Fruit fly (Drosophila melanogaster): Measurements from ENCODE around the gene pns.
A peak's percentile ranks its signal among the peaks of the same experiment; 100 is the strongest.

Gene pns

dm6 chr3L:1536487-1537337 is at the start of gene pns, which contains the start of gene CG12091:
Gene pns, plus strand, starts transcription at chr3L:1537137.
Gene CG12091, minus strand, starts transcription at chr3L:1536835.
- peak; percentile 28 for TF ChIP-seq tj (GFP tag; optimal IDR thresholded peaks at IDR 0.05)
- peak; percentile 50 for TF ChIP-seq CG11617 (GFP tag; optimal IDR thresholded peaks at IDR 0.05)
- peak; percentile 50 for TF ChIP-seq CG1620 (GFP tag; optimal IDR thresholded peaks at IDR 0.05)
- peak; percentile 72 for TF ChIP-seq pad (GFP tag; optimal IDR thresholded peaks at IDR 0.05)
- TF ChIP-seq Mnt (GFP tag; optimal IDR thresholded peaks at IDR 0.05) = peak; percentile 60
- peak; percentile 59 for TF ChIP-seq Crg-1 (GFP tag; optimal IDR thresholded peaks at IDR 0.05)
- TF ChIP-seq bab1 (GFP tag; optimal IDR thresholded peaks at IDR 0.05) = peak; percentile 63
- no peak for TF ChIP-seq CG33017 (tag; optimal IDR thresholded peaks at IDR 0.05)
- peak; percentile 59 for TF ChIP-seq CG7045 (GFP tag; optimal IDR thresholded peaks at IDR 0.05)
- peak; percentile 41 for TF ChIP-seq CG7101 (tag; optimal IDR thresholded peaks at IDR 0.05)
- TF ChIP-seq cnc (optimal IDR thresholded peaks at IDR 0.05) = no peak
- TF ChIP-seq kay (GFP tag; ENCODE audit: borderline replicate concordance) = no peak
- TF ChIP-seq Hr96 (GFP tag; optimal IDR thresholded peaks at IDR 0.05) = peak; percentile 57
- TF ChIP-seq Clk (GFP tag; optimal IDR thresholded peaks at IDR 0.05) = peak; percentile 46
- peak; percentile 45 for TF ChIP-seq CG14711 (tag; optimal IDR thresholded peaks at IDR 0.05)
- TF ChIP-seq cic (GFP tag; optimal IDR thresholded peaks at IDR 0.05) = peak; percentile 40
- TF ChIP-seq CG12768 (GFP tag; optimal IDR thresholded peaks at IDR 0.05) = peak; percentile 24
- peak; percentile 80 for TF ChIP-seq toe (GFP tag; optimal IDR thresholded peaks at IDR 0.05)
- peak; percentile 67 for TF ChIP-seq ovo (GFP tag; optimal IDR thresholded peaks at IDR 0.05)
- no peak for TF ChIP-seq CG5204 (GFP tag; optimal IDR thresholded peaks at IDR 0.05)

- TF ChIP-seq CG7045 (GFP tag; optimal IDR thresholded peaks at IDR 0.05) (no peak), pad (GFP tag; optimal IDR thresholded peaks at IDR 0.05) (peak; percentile 57), CG1620 (GFP tag; optimal IDR thresholded peaks at IDR 0.05) (no peak), CG7101 (tag; optimal IDR thresholded peaks at IDR 0.05) (no peak), Crg-1 (GFP tag; optimal IDR thresholded peaks at IDR 0.05) (no peak), Hr96 (GFP tag; optimal IDR thresholded peaks at IDR 0.05) (no peak), Clk (GFP tag; optimal IDR thresholded peaks at IDR 0.05) (no peak), CG33017 (tag; optimal IDR thresholded peaks at IDR 0.05) (peak; percentile 5), CG11617 (GFP tag; optimal IDR thresholded peaks at IDR 0.05) (no peak), tj (GFP tag; optimal IDR thresholded peaks at IDR 0.05) (peak; percentile 27), ovo (GFP tag; optimal IDR thresholded peaks at IDR 0.05) (no peak), bab1 (GFP tag; optimal IDR thresholded peaks at IDR 0.05) (peak; percentile 28), kay (GFP tag; ENCODE audit: borderline replicate concordance) (peak; percentile 16), CG5204 (GFP tag; optimal IDR thresholded peaks at IDR 0.05) (no peak), CG14711 (tag; optimal IDR thresholded peaks at IDR 0.05) (no peak), cnc (optimal IDR thresholded peaks at IDR 0.05) (no peak), CG12768 (GFP tag; optimal IDR thresholded peaks at IDR 0.05) (peak; percentile 25), toe (GFP tag; optimal IDR thresholded peaks at IDR 0.05) (no peak), cic (GFP tag; optimal IDR thresholded peaks at IDR 0.05) (peak; percentile 86), Mnt (GFP tag; optimal IDR thresholded peaks at IDR 0.05) (peak; percentile 22)
These were observed 48.2 kb upstream of the pns start for dm6 chr3L:1488592-1489183.

- peak; percentile 86 for TF ChIP-seq cic (GFP tag; optimal IDR thresholded peaks at IDR 0.05)
- no peak for TF ChIP-seq Hr96 (GFP tag; optimal IDR thresholded peaks at IDR 0.05)
- no peak for TF ChIP-seq CG14711 (tag; optimal IDR thresholded peaks at IDR 0.05)
- TF ChIP-seq CG5204 (GFP tag; optimal IDR thresholded peaks at IDR 0.05) = no peak
- no peak for TF ChIP-seq pad (GFP tag; optimal IDR thresholded peaks at IDR 0.05)
- TF ChIP-seq Crg-1 (GFP tag; optimal IDR thresholded peaks at IDR 0.05) = peak; percentile 9
- TF ChIP-seq Mnt (GFP tag; optimal IDR thresholded peaks at IDR 0.05) = no peak
- TF ChIP-seq CG7101 (tag; optimal IDR thresholded peaks at IDR 0.05) = no peak
- TF ChIP-seq ovo (GFP tag; optimal IDR thresholded peaks at IDR 0.05) = no peak
- TF ChIP-seq toe (GFP tag; optimal IDR thresholded peaks at IDR 0.05) = no peak
- no peak for TF ChIP-seq bab1 (GFP tag; optimal IDR thresholded peaks at IDR 0.05)
- no peak for TF ChIP-seq CG33017 (tag; optimal IDR thresholded peaks at IDR 0.05)
- TF ChIP-seq CG7045 (GFP tag; optimal IDR thresholded peaks at IDR 0.05) = no peak
- TF ChIP-seq CG1620 (GFP tag; optimal IDR thresholded peaks at IDR 0.05) = no peak
- TF ChIP-seq CG11617 (GFP tag; optimal IDR thresholded peaks at IDR 0.05) = no peak
- TF ChIP-seq Clk (GFP tag; optimal IDR thresholded peaks at IDR 0.05) = no peak
- TF ChIP-seq CG12768 (GFP tag; optimal IDR thresholded peaks at IDR 0.05) = peak; percentile 44
These were observed 47.4 kb upstream of the pns start, which contains the start of gene stet for dm6 chr3L:1489523-1489922. Gene stet, minus strand, starts transcription at chr3L:1489547.

dm6 chr3L:1495803-1496202 is 41.1 kb upstream of the pns start:
- TF ChIP-seq CG1620 (GFP tag; optimal IDR thresholded peaks at IDR 0.05) (no peak), Mnt (GFP tag; optimal IDR thresholded peaks at IDR 0.05) (no peak)

dm6 chr3L:1496408-1496807 is 40.5 kb upstream of the pns start, which contains the start of gene CG12084:
Gene CG12084, minus strand, starts transcription at chr3L:1496643.
- TF ChIP-seq Mnt (GFP tag; optimal IDR thresholded peaks at IDR 0.05) (no peak), toe (GFP tag; optimal IDR thresholded peaks at IDR 0.05) (no peak), CG1620 (GFP tag; optimal IDR thresholded peaks at IDR 0.05) (no peak), bab1 (GFP tag; optimal IDR thresholded peaks at IDR 0.05) (peak; percentile 40), pad (GFP tag; optimal IDR thresholded peaks at IDR 0.05) (no peak), CG11617 (GFP tag; optimal IDR thresholded peaks at IDR 0.05) (no peak), tj (GFP tag; optimal IDR thresholded peaks at IDR 0.05) (no peak)

All from whole organism, adult.